Worm (Caenorhabditis elegans) whole organism, late embryonic: ENCODE data around the gene tag-65.

Experiments
- K09A11.1 ChIP-seq: sonication (generic microtip); optimal IDR thresholded peaks from 2 replicates; lab custom pipeline; 2017; ENCODE audit warnings: antibody characterized with exemption, mild to moderate bottlenecking, missing genetic modification characterization, missing compliant biosample characterization; ENCODE audit not compliant: insufficient read depth
- Y22D7AL.16 ChIP-seq: sonication (generic microtip); optimal IDR thresholded peaks from 2 replicates; lab custom pipeline; 2016; ENCODE audit warnings: missing genetic modification characterization, missing compliant biosample characterization
- ceh-14 ChIP-seq: sonication (generic microtip); optimal IDR thresholded peaks from 2 replicates; lab custom pipeline; 2016; ENCODE audit warnings: missing genotype, missing genetic modification characterization, missing compliant biosample characterization
- ceh-19 ChIP-seq: fragments of 200-800 bp; sonication (Bioruptor generic); optimal IDR thresholded peaks from 2 replicates; lab custom pipeline; 2018; ENCODE audit warnings: mild to moderate bottlenecking, missing genetic modification characterization, missing compliant biosample characterization
- ceh-2 ChIP-seq: sonication (generic microtip); optimal IDR thresholded peaks from 2 replicates; lab custom pipeline; 2016; ENCODE audit warnings: missing genotype, missing genetic modification characterization, missing compliant biosample characterization
- ceh-22 ChIP-seq: sonication (generic microtip); optimal IDR thresholded peaks from 2 replicates; lab custom pipeline; 2017; ENCODE audit warnings: missing biosample characterization, missing genetic modification characterization
- ceh-24 ChIP-seq: sonication (generic microtip); optimal IDR thresholded peaks from 2 replicates; lab custom pipeline; 2016; ENCODE audit warnings: mild to moderate bottlenecking, missing genetic modification characterization, missing compliant biosample characterization
- ceh-31 ChIP-seq: sonication (generic microtip); optimal IDR thresholded peaks from 2 replicates; lab custom pipeline; 2016; ENCODE audit warnings: missing genetic modification characterization, missing compliant biosample characterization
- ceh-34 ChIP-seq: sonication (generic microtip); optimal IDR thresholded peaks from 2 replicates; lab custom pipeline; 2016; ENCODE audit warnings: mild to moderate bottlenecking, missing genetic modification characterization, missing compliant biosample characterization
- ceh-48 ChIP-seq: sonication (generic microtip); optimal IDR thresholded peaks from 2 replicates; lab custom pipeline; 2016; ENCODE audit warnings: missing genetic modification characterization, inconsistent platforms, missing compliant biosample characterization
- ceh-9 ChIP-seq: sonication (generic microtip); optimal IDR thresholded peaks from 2 replicates; lab custom pipeline; 2016; ENCODE audit warnings: mild to moderate bottlenecking, missing genetic modification characterization, inconsistent platforms, missing compliant biosample characterization
- che-1 ChIP-seq: sonication (generic microtip); optimal IDR thresholded peaks from 2 replicates; lab custom pipeline; 2016; ENCODE audit warnings: mild to moderate bottlenecking, missing genetic modification characterization, missing compliant biosample characterization
- dmd-4 ChIP-seq: sonication (generic microtip); optimal IDR thresholded peaks from 2 replicates; lab custom pipeline; 2016; ENCODE audit warnings: borderline replicate concordance, missing genetic modification characterization, missing compliant biosample characterization
- dve-1 ChIP-seq: sonication (generic microtip); optimal IDR thresholded peaks from 2 replicates; lab custom pipeline; 2017; ENCODE audit warnings: antibody characterized with exemption, mild to moderate bottlenecking, missing genetic modification characterization, missing compliant biosample characterization
- ets-4 ChIP-seq: sonication (generic microtip); optimal IDR thresholded peaks from 2 replicates; lab custom pipeline; 2016; ENCODE audit warnings: missing genetic modification characterization, missing compliant biosample characterization
- eyg-1 ChIP-seq: sonication (generic microtip); optimal IDR thresholded peaks from 2 replicates; lab custom pipeline; 2016; ENCODE audit warnings: missing genotype, missing genetic modification characterization, missing compliant biosample characterization
- fax-1 ChIP-seq: sonication (generic microtip); optimal IDR thresholded peaks from 2 replicates; lab custom pipeline; 2016; ENCODE audit warnings: missing genotype, missing genetic modification characterization, missing compliant biosample characterization
- fkh-6 ChIP-seq: sonication (generic microtip); optimal IDR thresholded peaks from 2 replicates; lab custom pipeline; 2016; ENCODE audit warnings: missing genetic modification characterization, missing compliant biosample characterization
- hlh-13 ChIP-seq: fragments of 200-800 bp; sonication (Bioruptor generic); optimal IDR thresholded peaks from 2 replicates; lab custom pipeline; 2018; ENCODE audit warnings: mild to moderate bottlenecking, missing genetic modification characterization, missing compliant biosample characterization
- hlh-30 ChIP-seq: sonication (generic microtip); optimal IDR thresholded peaks from 2 replicates; lab custom pipeline; 2017; ENCODE audit warnings: antibody characterized with exemption, missing genetic modification characterization, missing compliant biosample characterization; ENCODE audit not compliant: insufficient read depth
- nfya-1 ChIP-seq: sonication (generic microtip); optimal IDR thresholded peaks from 2 replicates; lab custom pipeline; 2017; ENCODE audit warnings: missing genetic modification characterization, mild to moderate bottlenecking, missing compliant biosample characterization, antibody characterized with exemption, moderate library complexity
- npax-4 ChIP-seq: sonication (generic microtip); optimal IDR thresholded peaks from 2 replicates; lab custom pipeline; 2016; ENCODE audit warnings: missing genetic modification characterization, missing compliant biosample characterization
- pat-9 ChIP-seq: fragments of 200-800 bp; sonication (Bioruptor generic); optimal IDR thresholded peaks from 2 replicates; lab custom pipeline; 2018; ENCODE audit warnings: mild to moderate bottlenecking, missing genetic modification characterization, moderate library complexity, missing compliant biosample characterization
- pha-2 ChIP-seq: sonication (generic microtip); optimal IDR thresholded peaks from 2 replicates; lab custom pipeline; 2017; ENCODE audit warnings: mild to moderate bottlenecking, missing genetic modification characterization, missing compliant biosample characterization
- pha-4 ChIP-seq: fragments of 150-350 bp; optimal IDR thresholded peaks from 2 replicates; lab custom pipeline; 2018; ENCODE audit warnings: missing biosample characterization, missing genetic modification reagents, missing genetic modification characterization
- pros-1 ChIP-seq: fragments of 150-350 bp; optimal IDR thresholded peaks from 2 replicates; lab custom pipeline; 2014; ENCODE audit warnings: missing biosample characterization, missing genetic modification reagents, missing genetic modification characterization
- ref-2 ChIP-seq: sonication (generic microtip); optimal IDR thresholded peaks from 2 replicates; lab custom pipeline; 2016; ENCODE audit warnings: missing genetic modification characterization, missing compliant biosample characterization
- sox-2 ChIP-seq: fragments of 200-800 bp; sonication (Bioruptor generic); IDR thresholded peaks from 2 replicates; pipeline ENCODE4 v1.3.6; 2022; ENCODE audit warnings: missing genetic modification reagents, missing genetic modification characterization, missing compliant biosample characterization
- sox-4 ChIP-seq: sonication (generic microtip); optimal IDR thresholded peaks from 2 replicates; lab custom pipeline; 2017; ENCODE audit warnings: mild to moderate bottlenecking, missing genetic modification characterization, inconsistent platforms, missing compliant biosample characterization
- syd-9 ChIP-seq: sonication (generic microtip); optimal IDR thresholded peaks from 2 replicates; lab custom pipeline; 2016; ENCODE audit warnings: mild to moderate bottlenecking, missing genetic modification characterization, moderate library complexity, missing compliant biosample characterization
- tbx-2 ChIP-seq: sonication (generic microtip); optimal IDR thresholded peaks from 2 replicates; lab custom pipeline; 2016; ENCODE audit warnings: missing genetic modification characterization, missing compliant biosample characterization
- tbx-7 ChIP-seq: sonication (generic microtip); optimal IDR thresholded peaks from 2 replicates; lab custom pipeline; 2016; ENCODE audit warnings: missing genotype, missing genetic modification characterization, missing compliant biosample characterization
- ttx-3 ChIP-seq: sonication (generic microtip); optimal IDR thresholded peaks from 2 replicates; lab custom pipeline; 2016; ENCODE audit warnings: missing genetic modification reagents, missing genetic modification characterization, missing compliant biosample characterization
- unc-3 ChIP-seq, 2 experiments: fragments of 200-800 bp in 1 of 2; sonication (Bioruptor generic) in 1 of 2; sonication (generic microtip) in 1 of 2; conservative IDR thresholded peaks in 1 of 2; optimal IDR thresholded peaks in 1 of 2; 2 replicates each; pipeline versions ENCODE4 v1.3.6 to Lab custom; 2016 to 2022; ENCODE audit warnings: missing compliant biosample characterization in 2 of 2, missing genetic modification characterization in 2 of 2, missing genetic modification reagents in 1 of 2
- unc-42 ChIP-seq: sonication (generic microtip); optimal IDR thresholded peaks from 2 replicates; lab custom pipeline; 2016; ENCODE audit warnings: missing genotype, missing genetic modification characterization, missing compliant biosample characterization
- unc-55 ChIP-seq: sonication (generic microtip); optimal IDR thresholded peaks from 2 replicates; lab custom pipeline; 2017; ENCODE audit warnings: missing biosample characterization, missing genetic modification reagents, missing genetic modification characterization
- unc-86 ChIP-seq: sonication (generic microtip); optimal IDR thresholded peaks from 2 replicates; lab custom pipeline; 2016; ENCODE audit warnings: missing genetic modification characterization, missing compliant biosample characterization
- zip-5 ChIP-seq: sonication (generic microtip); optimal IDR thresholded peaks from 2 replicates; lab custom pipeline; 2016; ENCODE audit warnings: missing genetic modification characterization, missing compliant biosample characterization

tag-65 gene

DNA sequence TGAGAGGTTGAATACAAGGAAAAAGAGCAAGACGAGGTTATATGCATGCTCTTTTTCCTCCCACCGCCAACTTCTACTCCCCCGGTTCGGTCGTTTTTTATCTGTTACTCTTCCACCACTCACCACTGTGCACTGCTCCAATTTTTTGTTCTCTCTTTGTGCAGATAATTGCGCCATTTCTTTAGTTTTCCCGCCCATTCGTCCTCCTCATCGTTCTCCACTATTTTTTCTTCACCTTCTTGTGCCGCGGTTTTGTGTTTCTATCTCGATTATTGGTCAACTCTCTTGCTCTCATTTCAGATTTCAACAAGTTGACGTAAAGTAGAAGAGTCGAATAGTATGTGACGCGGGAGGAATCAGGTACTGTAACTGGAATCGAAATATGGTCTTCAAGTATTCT lies 11.2 kb upstream of the tag-65 start, which contains the start of gene T01D3.1:
TSS of gene T01D3.1 (plus strand) at position 301 of the 400 bp plus-strand sequence.
- TF ChIP-seq unc-86 (tag; lab: Kevin White, UChicago) = no peak

DNA sequence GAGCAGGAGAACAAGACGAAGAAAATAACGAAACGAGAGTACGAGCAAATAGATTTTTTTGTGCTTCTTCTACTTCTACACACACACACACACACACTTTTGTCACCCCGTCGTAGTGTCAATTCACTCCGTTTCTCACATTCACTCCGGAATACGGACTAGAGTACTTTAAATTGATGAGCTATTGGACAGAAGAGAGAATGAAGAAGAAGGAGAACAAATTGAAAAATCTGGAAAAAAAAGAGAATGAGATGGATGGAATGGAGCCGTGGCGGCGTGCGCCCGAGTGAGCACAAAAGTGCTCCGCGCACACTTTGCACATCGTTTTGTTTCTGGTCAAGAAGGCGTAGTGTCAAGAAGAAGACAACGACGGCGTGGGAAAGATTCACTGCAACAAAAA lies 9.1 kb upstream of the tag-65 start:
- TF ChIP-seq ceh-31 (tag; lab: Kevin White, UChicago) (peak; percentile 13), K09A11.1 (tag; lab: Kevin White, UChicago) (no peak)
- TF ChIP-seq, all 69 proteins: peak for 1

DNA sequence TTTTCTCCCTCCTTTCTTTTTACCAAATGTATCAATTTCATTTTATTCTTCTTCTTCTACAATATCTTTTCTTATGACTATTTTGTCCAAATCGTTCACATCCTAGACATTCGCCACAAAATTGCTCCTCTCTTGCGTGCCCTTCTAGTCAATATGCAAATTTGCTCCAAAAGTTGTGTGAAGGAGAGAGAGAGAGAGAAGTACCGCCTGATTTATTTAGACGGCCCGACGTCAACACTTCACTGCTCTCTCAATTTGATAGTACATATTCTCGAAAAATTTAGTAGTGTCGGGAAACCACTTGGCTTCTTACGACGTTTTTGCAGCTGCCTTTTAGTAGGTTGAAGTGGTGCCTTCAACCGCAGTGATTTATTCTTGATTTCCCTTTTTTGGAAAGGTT lies 8.1 kb upstream of the tag-65 start:
- no peak for TF ChIP-seq ref-2 (tag; lab: Kevin White, UChicago)
- TF ChIP-seq ceh-34 (tag; lab: Kevin White, UChicago) = no peak
- no peak for TF ChIP-seq ceh-2 (tag; lab: Kevin White, UChicago)
- no peak for TF ChIP-seq ceh-48
- TF ChIP-seq pha-4 (tag; lab: Kevin White, UChicago) = no peak
- peak; percentile 64 for TF ChIP-seq unc-42 (tag; lab: Kevin White, UChicago)

DNA sequence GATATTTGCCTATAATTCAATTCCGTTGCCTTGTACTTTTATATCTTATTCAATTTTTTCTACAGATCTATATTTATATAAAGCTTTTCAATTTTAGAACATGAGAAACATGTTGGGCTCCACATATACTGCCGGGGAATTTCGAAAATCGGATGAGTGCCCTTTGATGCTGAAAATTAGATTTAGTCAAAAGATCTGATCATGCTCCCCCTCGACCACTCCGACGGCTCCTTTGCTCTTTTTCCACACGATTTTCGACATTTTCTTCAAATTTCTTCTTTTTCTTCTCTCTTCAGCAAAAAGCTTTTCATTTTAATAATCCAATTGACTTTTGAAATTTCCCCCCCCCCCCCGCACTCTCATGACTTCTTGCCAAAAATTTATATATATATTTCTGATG lies 3.1 kb upstream of the tag-65 start:
- peak; percentile 89 for TF ChIP-seq unc-42 (tag; lab: Kevin White, UChicago)
- no peak for TF ChIP-seq ceh-48

DNA sequence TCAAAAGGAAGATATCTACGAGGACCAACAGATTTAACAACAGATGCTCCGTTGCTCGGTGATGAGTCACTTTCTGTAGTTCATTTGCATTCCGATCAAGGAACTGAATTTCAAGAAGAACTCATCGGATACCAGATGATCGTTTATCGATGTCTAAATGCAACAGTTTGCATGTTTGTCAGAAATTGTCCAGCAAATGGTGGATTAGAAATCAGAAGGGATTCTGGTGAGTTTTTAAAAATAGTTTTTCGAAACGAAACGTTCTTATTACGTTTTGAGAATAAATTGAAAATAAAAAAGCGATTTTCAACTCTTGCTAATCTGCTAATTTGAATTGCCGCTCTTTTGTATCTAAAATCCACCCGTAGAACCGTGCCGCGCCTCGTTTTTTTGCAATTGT lies 1.5 kb upstream of the tag-65 start:
- TF ChIP-seq hlh-13 (no peak), eyg-1 (tag; lab: Kevin White, UChicago) (no peak), ets-4 (tag; lab: Kevin White, UChicago) (no peak), hlh-30 (tag; lab: Kevin White, UChicago) (no peak), tbx-7 (tag; lab: Kevin White, UChicago) (no peak), pros-1 (tag; lab: Kevin White, UChicago) (no peak), ref-2 (tag; lab: Kevin White, UChicago) (no peak)

DNA sequence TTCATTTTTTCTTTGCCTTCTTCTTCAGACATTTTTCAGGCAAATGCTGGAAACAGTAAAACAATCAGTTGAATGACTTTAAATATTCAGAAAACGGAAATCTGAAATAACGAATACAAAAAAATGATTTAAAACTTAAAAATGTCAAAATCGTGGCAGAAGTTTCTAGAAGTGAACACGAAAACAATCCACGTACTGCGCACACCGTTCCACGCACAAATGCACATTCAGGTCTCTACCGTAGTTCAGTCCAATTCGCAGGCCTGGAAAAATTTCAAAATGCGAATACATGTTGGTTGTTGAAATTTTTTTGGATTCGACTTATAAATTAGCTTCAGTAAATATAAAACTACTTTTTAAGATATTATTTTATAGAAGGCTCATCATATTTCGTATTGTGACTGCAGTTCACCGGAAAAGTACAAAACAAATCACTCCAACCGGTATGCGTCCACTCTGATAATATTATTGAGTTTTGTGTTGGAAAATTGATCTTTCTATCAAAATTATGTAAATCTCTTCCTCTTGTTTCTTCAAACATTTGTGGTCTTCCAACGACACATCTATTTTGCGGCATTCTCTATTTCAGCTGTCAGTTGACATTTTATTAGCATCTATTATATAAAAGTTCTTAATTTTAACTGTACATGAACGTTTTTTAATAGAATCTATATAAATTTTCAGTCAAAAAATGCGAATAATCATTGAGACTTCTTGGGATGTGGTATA lies 6.3 kb downstream of the tag-65 start, which contains the start of the genes mip-2 and F58G11.4:
TSS of gene mip-2 (minus strand) at position 48 of the 729 bp plus-strand sequence.
TSS of gene F58G11.4 (plus strand) at position 679 of the 729 bp plus-strand sequence.
- TF ChIP-seq ttx-3 (tag; lab: Kevin White, UChicago) = no peak
- TF ChIP-seq ceh-14 (tag; lab: Kevin White, UChicago) = no peak
- no peak for TF ChIP-seq ceh-48
- no peak for TF ChIP-seq unc-3 (GFP tag; conservative IDR thresholded peaks at IDR 0.05; lab: Robert Waterston, UW)
- TF ChIP-seq unc-3 (tag; optimal IDR thresholded peaks at IDR 0.05; lab: Kevin White, UChicago) = no peak
- no peak for TF ChIP-seq zip-5
- no peak for TF ChIP-seq dmd-4 (tag; lab: Kevin White, UChicago)
- TF ChIP-seq ceh-19 (GFP tag; lab: Kevin White, UChicago) = no peak
- TF ChIP-seq dve-1 (tag; lab: Kevin White, UChicago) = no peak
- TF ChIP-seq ceh-24 (tag; lab: Kevin White, UChicago) = no peak
- TF ChIP-seq che-1 (tag; lab: Kevin White, UChicago) = no peak

DNA sequence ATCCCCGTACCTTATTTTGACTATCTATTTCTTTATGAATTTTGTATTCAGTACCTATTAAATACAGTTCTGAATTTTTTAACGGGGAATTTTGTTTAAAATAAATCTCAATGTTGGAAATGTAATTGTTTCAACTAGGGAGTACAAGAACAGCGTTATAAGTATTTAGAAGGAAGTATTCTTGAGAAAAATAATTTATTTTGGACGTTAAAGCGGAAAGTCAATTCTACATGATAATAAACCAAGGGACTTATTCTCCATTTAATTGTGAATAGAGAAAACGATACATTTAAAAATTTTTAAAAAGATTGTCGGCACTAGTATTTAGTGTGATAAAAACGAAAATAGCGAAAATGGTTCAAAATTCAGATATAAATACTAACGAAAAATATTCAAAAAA lies 9.2 kb downstream of the tag-65 start:
- no peak for TF ChIP-seq zip-5
- TF ChIP-seq Y22D7AL.16 (tag; lab: Kevin White, UChicago) = no peak
- no peak for TF ChIP-seq ceh-9 (tag; lab: Kevin White, UChicago)
- no peak for TF ChIP-seq syd-9
- TF ChIP-seq pat-9 = no peak
- TF ChIP-seq fkh-6 (tag; lab: Kevin White, UChicago) = no peak
- TF ChIP-seq nfya-1 (tag; lab: Kevin White, UChicago) = no peak
- TF ChIP-seq unc-86 (tag; lab: Kevin White, UChicago) = no peak
- no peak for TF ChIP-seq ref-2 (tag; lab: Kevin White, UChicago)
- no peak for TF ChIP-seq pha-2 (tag; lab: Kevin White, UChicago)
- TF ChIP-seq ceh-22 (tag; lab: Kevin White, UChicago) = no peak
- TF ChIP-seq fax-1 (tag; lab: Kevin White, UChicago) = no peak
- TF ChIP-seq hlh-30 (tag; lab: Kevin White, UChicago) = no peak
- no peak for TF ChIP-seq npax-4
- TF ChIP-seq dve-1 (tag; lab: Kevin White, UChicago) = no peak
- TF ChIP-seq sox-4 = no peak
- TF ChIP-seq tbx-2 (tag; lab: Kevin White, UChicago) = no peak
- no peak for TF ChIP-seq unc-55
- no peak for TF ChIP-seq sox-2 (GFP tag; lab: Robert Waterston, UW)
